Worm (Caenorhabditis elegans) whole organism, young adult: ENCODE measurements around the gene rab-39.

Experiments used
- B0019.2 ChIP-seq: fragments of 200-800 bp; sonication (Bioruptor generic); conservative IDR thresholded peaks from 2 replicates; pipeline ENCODE4 v1.3.6; 2022; ENCODE audit warnings: missing genetic modification reagents, missing genetic modification characterization, missing compliant biosample characterization
- B0035.1 ChIP-seq: sonication (generic microtip); optimal IDR thresholded peaks from 2 replicates; lab custom pipeline; 2016; ENCODE audit warnings: missing genetic modification characterization, mild to moderate bottlenecking, missing compliant biosample characterization, missing genotype, missing genetic modification reagents
- B0261.1 ChIP-seq: sonication (generic microtip); optimal IDR thresholded peaks from 2 replicates; lab custom pipeline; 2016; ENCODE audit warnings: mild to moderate bottlenecking, missing genetic modification characterization, moderate library complexity, missing compliant biosample characterization
- F10E7.11 ChIP-seq: sonication (generic microtip); optimal IDR thresholded peaks from 2 replicates; lab custom pipeline; 2017; ENCODE audit warnings: mild to moderate bottlenecking, missing genetic modification characterization, moderate library complexity, missing compliant biosample characterization
- F23B12.7 ChIP-seq: sonication (generic microtip); optimal IDR thresholded peaks from 2 replicates; lab custom pipeline; 2017; ENCODE audit warnings: missing genetic modification characterization, mild to moderate bottlenecking, missing compliant biosample characterization, antibody characterized with exemption, moderate library complexity; ENCODE audit not compliant: insufficient read depth
- F37B4.10 ChIP-seq: fragments of 200-800 bp; sonication (Bioruptor generic); IDR thresholded peaks from 2 replicates; pipeline ENCODE4 v1.3.6; 2022; ENCODE audit warnings: missing genetic modification characterization, missing compliant biosample characterization
- F39B2.1 ChIP-seq: fragments of 200-800 bp; sonication (Bioruptor generic); IDR thresholded peaks from 2 replicates; pipeline ENCODE4 v1.3.6; 2022; ENCODE audit warnings: missing genetic modification reagents, missing genetic modification characterization, missing compliant biosample characterization
- F57C9.4 ChIP-seq: sonication (generic microtip); optimal IDR thresholded peaks from 2 replicates; lab custom pipeline; 2017; ENCODE audit warnings: mild to moderate bottlenecking, missing genetic modification characterization, missing compliant biosample characterization
- K12H6.12 ChIP-seq: fragments of 200-800 bp; sonication (Bioruptor generic); optimal IDR thresholded peaks from 2 replicates; lab custom pipeline; 2018; ENCODE audit warnings: mild to moderate bottlenecking, missing genetic modification characterization, missing compliant biosample characterization
- ZK185.1 ChIP-seq: sonication (generic microtip); optimal IDR thresholded peaks from 2 replicates; lab custom pipeline; 2016; ENCODE audit warnings: mild to moderate bottlenecking, missing genetic modification characterization, missing compliant biosample characterization; ENCODE audit not compliant: poor library complexity, severe bottlenecking
- akir-1 ChIP-seq: fragments of 200-800 bp; sonication (Bioruptor generic); optimal IDR thresholded peaks from 2 replicates; lab custom pipeline; 2018; ENCODE audit warnings: mild to moderate bottlenecking, missing genetic modification characterization, moderate library complexity, missing compliant biosample characterization
- athp-1 ChIP-seq: sonication (generic microtip); optimal IDR thresholded peaks from 2 replicates; lab custom pipeline; 2017; ENCODE audit warnings: mild to moderate bottlenecking, missing genetic modification characterization, missing compliant biosample characterization
- attf-3 ChIP-seq: fragments of 200-800 bp; sonication (Bioruptor generic); conservative IDR thresholded peaks from 2 replicates; pipeline ENCODE4 v1.3.6; 2022; ENCODE audit warnings: missing genetic modification reagents, missing genetic modification characterization, missing compliant biosample characterization
- attf-5 ChIP-seq: fragments of 200-800 bp; sonication (Bioruptor generic); optimal IDR thresholded peaks from 2 replicates; lab custom pipeline; 2018; ENCODE audit warnings: mild to moderate bottlenecking, missing genetic modification characterization, missing compliant biosample characterization
- ccch-3 ChIP-seq: fragments of 200-800 bp; sonication (Bioruptor generic); optimal IDR thresholded peaks from 2 replicates; lab custom pipeline; 2018; ENCODE audit warnings: mild to moderate bottlenecking, missing genetic modification characterization, missing compliant biosample characterization
- cebp-1 ChIP-seq, 2 experiments: fragments of 200-800 bp in 1 of 2; sonication (Bioruptor generic) in 1 of 2; sonication (generic microtip) in 1 of 2; IDR thresholded peaks in 1 of 2; optimal IDR thresholded peaks in 1 of 2; 2 replicates each; pipeline versions ENCODE4 v1.3.6 to Lab custom; 2017 to 2022; ENCODE audit warnings: missing compliant biosample characterization in 2 of 2, missing genetic modification characterization in 2 of 2, mild to moderate bottlenecking in 1 of 2, missing genetic modification reagents in 1 of 2, moderate library complexity in 1 of 2
- ceh-27 ChIP-seq: fragments of 200-800 bp; sonication (Bioruptor generic); optimal IDR thresholded peaks from 2 replicates; lab custom pipeline; 2018; ENCODE audit warnings: mild to moderate bottlenecking, missing genetic modification characterization, moderate library complexity, missing compliant biosample characterization
- egl-18 ChIP-seq: fragments of 200-800 bp; sonication (Bioruptor generic); IDR thresholded peaks from 2 replicates; pipeline ENCODE4 v1.3.6; 2022; ENCODE audit warnings: missing genetic modification reagents, missing genetic modification characterization, missing compliant biosample characterization
- ekl-4 ChIP-seq: fragments of 200-800 bp; sonication (Bioruptor generic); IDR thresholded peaks from 2 replicates; pipeline ENCODE4 v1.3.6; 2022; ENCODE audit warnings: missing genetic modification reagents, missing genetic modification characterization, missing compliant biosample characterization
- gei-17 ChIP-seq: fragments of 200-800 bp; sonication (Bioruptor generic); optimal IDR thresholded peaks from 2 replicates; lab custom pipeline; 2018; ENCODE audit warnings: mild to moderate bottlenecking, missing genetic modification characterization, missing compliant biosample characterization
- hmg-1.2 ChIP-seq: fragments of 200-800 bp; sonication (Bioruptor generic); IDR thresholded peaks from 2 replicates; pipeline ENCODE4 v1.3.6; 2022; ENCODE audit warnings: missing genetic modification reagents, missing genetic modification characterization, missing compliant biosample characterization
- hsf-1 ChIP-seq: fragments of 200-800 bp; sonication (Bioruptor generic); IDR thresholded peaks from 2 replicates; pipeline ENCODE4 v1.3.6; 2022; ENCODE audit warnings: missing genetic modification reagents, missing genetic modification characterization, missing compliant biosample characterization
- madf-3 ChIP-seq: fragments of 200-800 bp; sonication (Bioruptor generic); IDR thresholded peaks from 2 replicates; pipeline ENCODE4 v1.3.6; 2022; ENCODE audit warnings: missing genetic modification reagents, missing genetic modification characterization, missing compliant biosample characterization
- madf-6 ChIP-seq: fragments of 200-800 bp; sonication (Bioruptor generic); IDR thresholded peaks from 2 replicates; pipeline ENCODE4 v1.3.6; 2022; ENCODE audit warnings: missing genetic modification reagents, missing genetic modification characterization, missing compliant biosample characterization
- mcd-1 ChIP-seq: fragments of 200-800 bp; sonication (Bioruptor generic); IDR thresholded peaks from 2 replicates; pipeline ENCODE4 v1.3.6; 2022; ENCODE audit warnings: missing genetic modification reagents, missing genetic modification characterization, missing compliant biosample characterization
- mes-4 ChIP-seq: sonication (generic microtip); optimal IDR thresholded peaks from 2 replicates; lab custom pipeline; 2016; ENCODE audit warnings: missing genotype, missing genetic modification characterization, missing compliant biosample characterization
- nfyb-1 ChIP-seq: fragments of 200-800 bp; sonication (Bioruptor generic); IDR thresholded peaks from 2 replicates; pipeline ENCODE4 v1.3.6; 2022; ENCODE audit warnings: missing genetic modification reagents, missing genetic modification characterization, missing compliant biosample characterization
- nhr-27 ChIP-seq: fragments of 200-800 bp; sonication (Bioruptor generic); optimal IDR thresholded peaks from 2 replicates; lab custom pipeline; 2018; ENCODE audit warnings: mild to moderate bottlenecking, missing genetic modification characterization, moderate library complexity, missing compliant biosample characterization
- nhr-80 ChIP-seq: sonication (generic microtip); optimal IDR thresholded peaks from 2 replicates; lab custom pipeline; 2016; ENCODE audit warnings: missing genetic modification characterization, missing compliant biosample characterization
- pbrm-1 ChIP-seq: fragments of 200-800 bp; sonication (Bioruptor generic); IDR thresholded peaks from 2 replicates; pipeline ENCODE4 v1.3.6; 2022; ENCODE audit warnings: missing genetic modification reagents, missing genetic modification characterization, missing compliant biosample characterization
- snpc-1.3 ChIP-seq: sonication (generic microtip); optimal IDR thresholded peaks from 2 replicates; lab custom pipeline; 2017; ENCODE audit warnings: missing genetic modification characterization, mild to moderate bottlenecking, missing compliant biosample characterization, antibody characterized with exemption, moderate library complexity, missing genotype, missing genetic modification reagents; ENCODE audit not compliant: insufficient read depth
- somi-1 ChIP-seq: fragments of 200-800 bp; sonication (Bioruptor generic); optimal IDR thresholded peaks from 2 replicates; lab custom pipeline; 2018; ENCODE audit warnings: mild to moderate bottlenecking, missing genetic modification characterization, missing compliant biosample characterization
- sptf-2 ChIP-seq: fragments of 200-800 bp; sonication (Bioruptor generic); optimal IDR thresholded peaks from 2 replicates; lab custom pipeline; 2018; ENCODE audit warnings: mild to moderate bottlenecking, missing genetic modification characterization, missing compliant biosample characterization
- tbx-9 ChIP-seq: sonication (generic microtip); optimal IDR thresholded peaks from 2 replicates; lab custom pipeline; 2016; ENCODE audit warnings: borderline replicate concordance, missing genetic modification characterization, inconsistent platforms, missing compliant biosample characterization
- tlf-1 ChIP-seq: fragments of 200-800 bp; sonication (Bioruptor generic); optimal IDR thresholded peaks from 2 replicates; lab custom pipeline; 2018; ENCODE audit warnings: mild to moderate bottlenecking, missing genetic modification characterization, missing compliant biosample characterization
- zfh-2 ChIP-seq: fragments of 200-800 bp; sonication (Bioruptor generic); conservative IDR thresholded peaks from 2 replicates; pipeline ENCODE4 v1.3.6; 2022; ENCODE audit warnings: missing genetic modification reagents, missing genetic modification characterization, missing compliant biosample characterization
- ztf-28 ChIP-seq: fragments of 200-800 bp; sonication (Bioruptor generic); IDR thresholded peaks from 2 replicates; pipeline ENCODE4 v1.3.6; 2022; ENCODE audit warnings: missing genetic modification reagents, missing genetic modification characterization, missing compliant biosample characterization

The rab-39 gene

ce11 chrII:9346490-9346889 is 23.8 kb upstream of the rab-39 start, which contains the start of gene F42A8.1:
Gene F42A8.1 (minus strand): TSS chrII:9346590.
- TF ChIP-seq pbrm-1 (GFP tag; lab: Robert Waterston, UW) (no peak), F10E7.11 (tag; lab: Kevin White, UChicago) (no peak), athp-1 (tag; lab: Kevin White, UChicago) (no peak), nhr-80 (tag; lab: Kevin White, UChicago) (no peak), nhr-27 (no peak), hsf-1 (GFP tag; lab: Robert Waterston, UW) (no peak), ZK185.1 (tag; lab: Kevin White, UChicago) (no peak), K12H6.12 (tag; lab: Kevin White, UChicago) (no peak), B0035.1 (tag; lab: Kevin White, UChicago) (no peak), F23B12.7 (no peak), B0019.2 (no peak), madf-6 (GFP tag; lab: Robert Waterston, UW) (no peak), hmg-1.2 (GFP tag; lab: Robert Waterston, UW) (no peak), ccch-3 (GFP tag; lab: Kevin White, UChicago) (no peak), F57C9.4 (tag; lab: Kevin White, UChicago) (no peak), nfyb-1 (GFP tag; lab: Robert Waterston, UW) (no peak), gei-17 (GFP tag; lab: Kevin White, UChicago) (no peak)

DNA sequence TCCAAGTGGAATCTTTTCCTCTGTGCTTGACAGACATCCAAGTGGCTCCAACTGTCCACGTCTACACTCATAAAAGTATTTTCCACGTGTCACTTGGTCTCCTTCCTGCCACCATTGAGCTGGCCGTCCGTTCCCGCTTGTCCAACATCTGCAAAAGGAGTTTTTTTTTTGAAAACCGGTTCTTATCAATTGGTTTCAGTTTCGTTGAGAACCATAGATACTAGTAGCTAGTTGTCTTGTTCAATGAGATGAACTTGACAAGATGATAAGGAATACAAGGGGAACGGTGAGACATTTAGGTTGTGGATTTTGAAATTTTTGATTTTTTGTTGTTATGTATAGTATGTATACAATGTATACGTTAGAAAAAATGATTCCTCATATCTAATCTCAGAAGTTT is 23.1 kb upstream of the rab-39 start:
- TF ChIP-seq K12H6.12 (tag; lab: Kevin White, UChicago) (no peak), B0035.1 (tag; lab: Kevin White, UChicago) (no peak), ekl-4 (no peak), sptf-2 (GFP tag; lab: Kevin White, UChicago) (no peak)

ce11 chrII:9345116-9345515 is 22.4 kb upstream of the rab-39 start:
- no peak for TF ChIP-seq zfh-2 (GFP tag; lab: Robert Waterston, UW)
- no peak for TF ChIP-seq tlf-1 (GFP tag; lab: Kevin White, UChicago)
- TF ChIP-seq nfyb-1 (GFP tag; lab: Robert Waterston, UW): no peak
- TF ChIP-seq snpc-1.3 (tag; lab: Kevin White, UChicago): no peak
- no peak for TF ChIP-seq F39B2.1 (GFP tag; lab: Robert Waterston, UW)
- no peak for TF ChIP-seq F37B4.10 (GFP tag; lab: Robert Waterston, UW)
- TF ChIP-seq madf-3 (GFP tag; lab: Robert Waterston, UW): no peak
- TF ChIP-seq akir-1 (GFP tag; lab: Kevin White, UChicago): no peak

ce11 chrII:9343955-9344354 is 21.2 kb upstream of the rab-39 start:
- TF ChIP-seq tbx-9 (tag; lab: Kevin White, UChicago) (no peak), B0261.1 (tag; lab: Kevin White, UChicago) (no peak), attf-3 (GFP tag; lab: Robert Waterston, UW) (no peak), ceh-27 (GFP tag; lab: Kevin White, UChicago) (no peak), ekl-4 (no peak), snpc-1.3 (tag; lab: Kevin White, UChicago) (no peak), mes-4 (tag; lab: Kevin White, UChicago) (no peak), madf-6 (GFP tag; lab: Robert Waterston, UW) (no peak), mcd-1 (no peak), egl-18 (GFP tag; lab: Robert Waterston, UW) (no peak), ztf-28 (no peak), cebp-1 (GFP tag; IDR thresholded peaks at IDR 0.05; lab: Robert Waterston, UW) (no peak), cebp-1 (tag; optimal IDR thresholded peaks at IDR 0.05; lab: Kevin White, UChicago) (no peak), somi-1 (GFP tag; lab: Kevin White, UChicago) (no peak), attf-5 (GFP tag; lab: Kevin White, UChicago) (no peak)
